Worm (Caenorhabditis elegans): ENCODE measurements around the gene C49F5.5.

- TF ChIP-seq unc-62 (GFP tag; optimal IDR thresholded peaks at IDR 0.05), result no peak
- TF ChIP-seq mep-1 (tag; optimal IDR thresholded peaks at IDR 0.05), result no peak
- no peak for TF ChIP-seq zag-1 (tag; optimal IDR thresholded peaks at IDR 0.05)
- no peak for TF ChIP-seq unc-86 (tag; optimal IDR thresholded peaks at IDR 0.05)
- no peak for TF ChIP-seq fos-1 (tag; optimal IDR thresholded peaks at IDR 0.05)
- TF ChIP-seq nhr-90 (tag; optimal IDR thresholded peaks at IDR 0.05; ENCODE audit: poor library complexity), result no peak
- TF ChIP-seq ama-1 (optimal IDR thresholded peaks at IDR 0.05), result no peak
- TF ChIP-seq nhr-237 (tag; optimal IDR thresholded peaks at IDR 0.05), result no peak
- no peak for TF ChIP-seq aly-2 (tag; optimal IDR thresholded peaks at IDR 0.05)
- no peak for TF ChIP-seq nhr-84 (tag; optimal IDR thresholded peaks at IDR 0.05)
These were observed 19.0 kb upstream of the C49F5.5 start for ce11 chrX:11967034-11967433.

Data from whole organism, L1 larva.